Fruit fly (Drosophila melanogaster) whole organism, larva: ENCODE results near the gene upd3.

Experiments
- noc ChIP-seq: fragments of 200-800 bp; sonication (Bioruptor generic); optimal IDR thresholded peaks from 3 replicates; lab custom pipeline; 2019; ENCODE audit warnings: missing biosample characterization, mild to moderate bottlenecking, missing genetic modification characterization, moderate library complexity

The upd3 gene

dm6 chrX:18276485-18277321, at the start of gene upd3:
Gene upd3 (plus strand): TSS chrX:18277233.
- TF ChIP-seq noc (tag; lab: Kevin White, UChicago): no peak

- no peak for TF ChIP-seq noc (tag; lab: Kevin White, UChicago)
Observed at dm6 chrX:18237886-18238285, 39.1 kb upstream of the upd3 start.

DNA sequence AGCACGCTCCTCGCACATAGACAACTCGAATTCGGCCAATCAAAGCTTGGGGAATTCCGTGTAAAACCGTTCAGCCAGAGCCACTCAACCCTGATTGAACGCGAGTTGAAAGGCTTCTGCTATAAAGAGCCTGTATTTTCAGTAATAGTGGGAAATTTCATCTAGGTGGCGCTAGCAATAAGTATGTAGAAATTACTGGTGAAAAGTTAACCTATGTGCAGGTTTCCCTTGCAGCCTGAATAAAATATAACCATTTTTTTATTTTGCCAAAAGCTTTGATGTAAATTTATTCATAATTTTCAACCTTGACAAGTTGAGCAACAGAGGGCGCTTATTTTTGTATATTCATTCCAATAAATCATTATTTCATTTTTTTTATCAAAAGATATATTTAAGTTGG, 38.6 kb upstream of the upd3 start:
- TF ChIP-seq noc (tag; lab: Kevin White, UChicago): no peak

DNA sequence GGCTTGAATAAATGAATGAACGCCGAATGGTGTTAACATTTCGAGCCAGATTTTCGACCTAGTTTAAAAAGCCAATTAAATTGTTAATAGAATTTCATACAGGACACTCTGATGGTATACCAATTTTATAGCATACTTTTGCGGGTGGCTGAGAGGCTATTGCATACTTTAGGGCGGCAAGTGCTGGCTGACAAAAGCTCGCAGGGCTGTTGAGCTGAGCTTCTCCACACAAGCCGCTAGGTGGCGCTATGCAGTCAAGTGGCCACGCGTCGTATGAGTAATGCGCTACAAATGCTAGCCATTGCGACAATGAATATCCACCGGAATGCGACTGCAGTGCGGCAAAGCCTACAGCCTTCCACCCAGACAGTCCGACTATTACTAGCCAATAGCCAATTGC, 37.7 kb upstream of the upd3 start:
- TF ChIP-seq noc (tag; lab: Kevin White, UChicago): no peak

dm6 chrX:18241267-18241666, 35.8 kb upstream of the upd3 start:
- no peak for TF ChIP-seq noc (tag; lab: Kevin White, UChicago)

DNA sequence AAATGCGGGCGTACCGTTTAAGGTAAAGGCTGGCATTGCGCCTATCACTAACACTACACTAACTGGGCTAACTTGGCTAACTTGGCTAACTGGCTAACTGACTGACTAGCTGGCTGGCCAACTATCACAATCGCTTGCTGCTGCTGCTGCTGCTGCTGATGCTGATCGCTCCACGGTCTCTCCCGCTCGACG, 34.0 kb upstream of the upd3 start, which contains the start of gene upd2:
upd2 (minus strand) TSS at position 101 of the 192 bp plus-strand sequence.
- no peak for TF ChIP-seq noc (tag; lab: Kevin White, UChicago)

DNA sequence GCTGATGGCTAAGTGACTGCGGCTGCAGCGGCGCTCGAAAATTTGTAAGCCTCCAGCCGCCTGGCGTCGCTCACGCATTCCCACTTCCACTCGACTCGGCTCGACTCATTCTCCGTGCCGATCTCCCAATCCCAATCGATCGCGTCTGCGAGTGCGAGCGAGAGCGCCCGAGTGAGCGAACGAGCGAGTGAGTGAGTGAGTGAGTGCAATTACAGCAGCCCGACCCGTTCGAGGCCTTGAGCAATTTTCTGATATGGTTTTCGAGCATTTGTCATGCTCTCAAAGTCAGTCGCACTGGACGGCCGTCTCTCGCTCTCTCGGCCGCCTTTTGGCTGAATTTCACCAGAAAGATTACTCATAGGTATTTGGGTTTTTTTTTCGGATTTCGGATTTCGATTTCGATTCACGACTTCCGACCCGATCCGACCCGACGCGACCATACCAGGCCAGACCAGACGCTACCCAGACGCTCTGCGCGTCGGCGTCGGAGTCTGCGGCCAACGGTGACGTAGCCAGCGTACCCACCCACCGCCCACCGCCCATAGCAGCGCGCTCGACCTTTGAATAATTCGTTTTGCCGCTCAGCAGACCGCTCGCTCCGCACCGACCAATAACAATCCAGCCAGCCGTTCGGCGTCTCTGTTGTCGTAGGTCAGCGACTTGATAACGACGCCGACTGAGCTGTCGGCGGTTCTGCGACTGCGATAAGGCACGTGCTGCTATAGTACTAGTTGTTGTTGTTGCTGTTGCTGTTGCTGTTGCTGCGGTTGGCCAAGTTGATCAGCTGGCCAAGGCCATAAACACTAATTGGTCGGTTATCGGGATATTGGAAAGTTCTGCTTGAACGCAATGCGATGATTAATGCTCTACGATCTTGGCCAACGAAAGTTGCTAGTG, 33.4 kb upstream of the upd3 start:
- no peak for TF ChIP-seq noc (tag; lab: Kevin White, UChicago)

DNA sequence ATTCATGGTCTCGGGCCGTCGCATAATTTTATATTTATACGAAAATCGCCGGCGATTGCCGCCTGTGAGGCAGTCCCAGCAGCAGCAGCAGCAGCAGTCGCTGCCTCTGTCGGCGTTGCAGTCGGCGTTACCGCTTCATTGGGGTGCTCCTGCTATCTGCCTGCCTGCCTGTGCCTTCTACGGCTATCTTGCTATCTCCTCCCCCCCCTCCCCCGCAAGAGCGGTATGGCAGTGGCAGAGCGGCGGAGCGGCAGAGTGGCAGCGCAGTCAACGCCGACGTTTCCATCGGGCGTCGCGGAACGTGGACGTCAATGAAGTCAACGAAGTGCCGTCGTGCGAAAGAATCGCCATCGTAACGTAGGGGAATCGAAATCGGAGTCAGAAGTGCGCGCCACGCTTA, 31.9 kb upstream of the upd3 start:
- TF ChIP-seq noc (tag; lab: Kevin White, UChicago): no peak

dm6 chrX:18246842-18247241, 30.2 kb upstream of the upd3 start:
- no peak for TF ChIP-seq noc (tag; lab: Kevin White, UChicago)

DNA sequence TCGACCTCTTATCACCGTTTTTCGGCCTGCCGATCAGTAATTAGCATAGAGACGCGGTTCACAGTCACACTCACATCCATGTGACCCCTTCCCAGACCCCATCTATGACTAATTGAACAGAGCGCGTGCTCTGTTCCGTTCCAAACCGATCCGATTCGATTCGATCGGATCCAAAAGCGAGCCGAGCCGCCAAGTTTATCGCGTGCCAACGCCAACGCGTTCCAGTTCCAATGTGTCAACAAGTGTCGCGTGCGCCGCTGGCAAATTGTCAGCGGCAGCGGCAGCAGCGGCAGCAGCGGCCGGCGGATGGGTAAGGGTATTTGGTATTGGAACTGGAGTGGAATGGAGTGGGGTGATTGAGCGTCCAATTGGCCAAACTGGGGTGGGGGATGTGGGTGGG, 28.8 kb upstream of the upd3 start:
- TF ChIP-seq noc (tag; lab: Kevin White, UChicago): no peak

DNA sequence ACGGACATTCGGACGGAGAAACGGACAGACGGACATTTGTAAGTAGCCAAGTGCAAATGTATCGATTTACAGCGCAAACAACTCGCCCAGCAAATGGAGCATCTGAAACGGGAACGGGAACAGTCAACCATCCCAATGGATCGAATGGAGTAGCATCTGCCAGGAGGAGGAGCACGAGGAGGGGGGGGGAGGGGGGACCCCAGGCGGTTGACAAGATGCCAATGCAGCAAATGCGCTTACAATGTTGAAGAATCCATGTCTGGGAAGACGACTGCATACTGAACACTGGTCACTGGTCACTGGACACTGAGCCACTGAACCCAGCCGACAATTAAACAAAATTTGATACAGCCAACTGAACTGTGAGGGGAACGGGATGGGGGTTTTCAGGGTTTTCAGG, 25.1 kb upstream of the upd3 start:
- TF ChIP-seq noc (tag; lab: Kevin White, UChicago): no peak

DNA sequence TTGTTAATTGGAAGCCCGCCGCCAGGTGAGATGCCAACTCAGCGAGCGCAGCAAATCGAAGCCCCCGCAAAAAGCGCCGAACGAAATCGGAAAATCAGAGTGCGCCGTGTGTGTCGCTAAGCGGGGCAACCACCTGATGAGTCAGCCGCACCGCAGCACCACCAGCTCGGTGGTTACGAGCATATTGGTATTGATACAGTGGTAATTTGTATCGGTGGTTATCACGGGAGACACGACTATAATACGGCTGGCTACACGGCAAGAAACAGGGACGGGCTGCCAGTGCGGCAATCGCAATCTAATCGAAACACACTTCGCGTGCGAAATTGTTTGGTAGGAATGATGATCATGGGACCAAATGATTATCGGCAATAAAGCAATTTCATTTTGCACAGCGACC, 23.3 kb upstream of the upd3 start:
- no peak for TF ChIP-seq noc (tag; lab: Kevin White, UChicago)

dm6 chrX:18254465-18254864, 22.6 kb upstream of the upd3 start:
- no peak for TF ChIP-seq noc (tag; lab: Kevin White, UChicago)

dm6 chrX:18256244-18256885, 20.7 kb upstream of the upd3 start:
- TF ChIP-seq noc (tag; lab: Kevin White, UChicago): no peak

dm6 chrX:18259417-18259816, 17.6 kb upstream of the upd3 start, which contains the start of gene CG15059:
Gene CG15059 (minus strand): TSS chrX:18259517.
- TF ChIP-seq noc (tag; lab: Kevin White, UChicago): no peak

DNA sequence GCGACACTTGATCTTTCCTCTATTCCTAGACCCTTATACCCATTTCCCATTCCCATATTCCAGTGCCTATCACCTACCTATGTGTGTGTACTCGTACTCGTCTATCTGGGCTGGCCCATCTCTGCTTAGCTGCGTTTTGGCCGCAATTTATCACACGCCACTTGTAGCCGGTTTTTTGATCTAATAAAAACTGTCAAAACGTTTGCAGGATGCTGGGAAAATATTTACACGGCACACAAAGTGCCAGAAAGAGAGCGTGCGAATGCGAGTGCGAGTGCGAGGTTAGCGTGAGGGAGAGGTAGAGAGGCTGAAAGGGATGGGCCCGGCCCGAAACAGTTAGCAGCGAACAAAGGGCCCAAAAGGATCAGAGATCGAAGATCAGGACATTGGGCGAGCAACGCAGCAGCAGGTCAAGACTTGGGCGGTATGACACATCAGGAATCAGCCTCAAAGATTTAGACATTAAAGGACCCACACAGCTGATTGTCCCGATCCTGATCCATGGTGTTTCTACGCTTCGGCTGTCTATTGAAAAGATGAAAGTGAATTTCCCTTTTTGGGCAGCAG, 17.0 kb upstream of the upd3 start:
- no peak for TF ChIP-seq noc (tag; lab: Kevin White, UChicago)
